Fruit fly (Drosophila melanogaster) whole organism, embryonic: ENCODE measurements around the gene CG13097.

Source experiments
- B-H2 ChIP-seq: fragments of 200-800 bp; sonication (Bioruptor generic); optimal IDR thresholded peaks from 2 replicates; lab custom pipeline; 2018; ENCODE audit warnings: missing biosample characterization, mild to moderate bottlenecking, missing genetic modification characterization
- CG1024 ChIP-seq: fragments of 200-800 bp; sonication (Bioruptor generic); IDR thresholded peaks from 2 replicates; pipeline ENCODE4 v1.3.6; 2022; ENCODE audit warnings: missing biosample characterization, missing genetic modification characterization
- CG12104 ChIP-seq: fragments of 200-800 bp; sonication (Bioruptor generic); optimal IDR thresholded peaks from 3 replicates; lab custom pipeline; 2016; ENCODE audit warnings: missing biosample characterization, missing genetic modification characterization
- CG12744 ChIP-seq: fragments of 200-800 bp; sonication (Bioruptor generic); optimal IDR thresholded peaks from 2 replicates; lab custom pipeline; 2016; ENCODE audit warnings: missing biosample characterization, missing genetic modification characterization
- CG1832 ChIP-seq: fragments of 200-800 bp; sonication (Bioruptor generic); optimal IDR thresholded peaks from 2 replicates; lab custom pipeline; 2017; ENCODE audit warnings: missing biosample characterization, mild to moderate bottlenecking, missing genetic modification characterization, inconsistent platforms
- CG2199 ChIP-seq: fragments of 200-800 bp; sonication (Bioruptor generic); IDR thresholded peaks from 3 replicates; pipeline ENCODE4 v1.3.6; 2022; ENCODE audit warnings: missing biosample characterization, missing genetic modification characterization
- CG30431 ChIP-seq: fragments of 200-800 bp; sonication (Bioruptor generic); optimal IDR thresholded peaks from 2 replicates; lab custom pipeline; 2017; ENCODE audit warnings: missing biosample characterization, missing genetic modification characterization
- CG3995 ChIP-seq: fragments of 200-800 bp; sonication (Bioruptor generic); optimal IDR thresholded peaks from 3 replicates; lab custom pipeline; 2016; ENCODE audit warnings: missing biosample characterization, missing genetic modification characterization
- CG4360 ChIP-seq: fragments of 200-800 bp; sonication (Bioruptor generic); IDR thresholded peaks from 2 replicates; pipeline ENCODE4 v1.3.6; 2022; ENCODE audit warnings: missing biosample characterization, missing genetic modification characterization
- CG4617 ChIP-seq: fragments of 200-800 bp; sonication (Bioruptor generic); optimal IDR thresholded peaks from 3 replicates; lab custom pipeline; 2016; ENCODE audit warnings: missing biosample characterization, missing genetic modification characterization, borderline replicate concordance
- CG6254 ChIP-seq: fragments of 200-800 bp; sonication (Bioruptor generic); optimal IDR thresholded peaks from 3 replicates; lab custom pipeline; 2017; ENCODE audit warnings: mild to moderate bottlenecking, missing biosample characterization, missing genetic modification reagents, missing genetic modification characterization
- CG8359 ChIP-seq: fragments of 200-800 bp; sonication (Bioruptor generic); optimal IDR thresholded peaks from 2 replicates; lab custom pipeline; 2017; ENCODE audit warnings: missing biosample characterization, mild to moderate bottlenecking, missing genetic modification characterization, borderline replicate concordance
- CG8765 ChIP-seq: fragments of 200-800 bp; sonication (Bioruptor generic); IDR thresholded peaks from 2 replicates; pipeline ENCODE4 v1.3.6; 2022; ENCODE audit warnings: missing biosample characterization, missing genetic modification characterization
- ERR ChIP-seq: fragments of 200-800 bp; sonication (Bioruptor generic); optimal IDR thresholded peaks from 2 replicates; lab custom pipeline; 2016; ENCODE audit warnings: missing biosample characterization, missing genetic modification characterization
- Hr51 ChIP-seq, 2 experiments: fragments of 200-800 bp; sonication (Bioruptor generic); optimal IDR thresholded peaks; 2 replicates in 1 of 2; 3 replicates in 1 of 2; lab custom pipeline; 2016 to 2018; ENCODE audit warnings: missing biosample characterization in 2 of 2, missing genetic modification characterization in 2 of 2, mild to moderate bottlenecking in 1 of 2, moderate library complexity in 1 of 2
- Hsf ChIP-seq: fragments of 200-800 bp; sonication (Bioruptor generic); optimal IDR thresholded peaks from 3 replicates; lab custom pipeline; 2016; ENCODE audit warnings: missing biosample characterization, missing genetic modification characterization
- MBD-R2 ChIP-seq: fragments of 200-800 bp; sonication (Bioruptor generic); IDR thresholded peaks from 2 replicates; pipeline ENCODE4 v1.3.6; 2022; ENCODE audit warnings: missing biosample characterization, missing genetic modification characterization
- Mes4 ChIP-seq: fragments of 200-800 bp; sonication (Bioruptor generic); optimal IDR thresholded peaks from 2 replicates; lab custom pipeline; 2016; ENCODE audit warnings: missing biosample characterization, missing genetic modification characterization
- Mrtf ChIP-seq: fragments of 200-800 bp; sonication (Bioruptor generic); IDR thresholded peaks from 3 replicates; pipeline ENCODE4 v1.3.6; 2022; ENCODE audit warnings: missing biosample characterization, missing genetic modification characterization
- NC2α ChIP-seq: fragments of 200-800 bp; sonication (Bioruptor generic); optimal IDR thresholded peaks from 2 replicates; lab custom pipeline; 2016; ENCODE audit warnings: missing biosample characterization, missing genetic modification characterization
- NK7.1 ChIP-seq: fragments of 200-800 bp; sonication (Bioruptor generic); optimal IDR thresholded peaks from 3 replicates; lab custom pipeline; 2016; ENCODE audit warnings: missing biosample characterization, missing genetic modification characterization
- Neu2 ChIP-seq: fragments of 200-800 bp; sonication (Bioruptor generic); optimal IDR thresholded peaks from 3 replicates; lab custom pipeline; 2016; ENCODE audit warnings: missing biosample characterization, missing genetic modification characterization, borderline replicate concordance
- Opbp ChIP-seq: fragments of 200-800 bp; sonication (Bioruptor generic); IDR thresholded peaks from 3 replicates; pipeline ENCODE4 v1.3.6; 2022; ENCODE audit warnings: missing biosample characterization, missing genetic modification characterization; ENCODE audit not compliant: partially characterized antibody
- PHDP ChIP-seq: fragments of 200-800 bp; sonication (Bioruptor generic); optimal IDR thresholded peaks from 3 replicates; lab custom pipeline; 2018; ENCODE audit warnings: missing biosample characterization, mild to moderate bottlenecking, missing genetic modification characterization, moderate library complexity
- Rfx ChIP-seq: fragments of 200-800 bp; sonication (Bioruptor generic); IDR thresholded peaks from 2 replicates; pipeline ENCODE4 v1.3.6; 2022; ENCODE audit warnings: missing biosample characterization, missing genetic modification characterization
- Spps ChIP-seq: fragments of 200-800 bp; sonication (Bioruptor generic); optimal IDR thresholded peaks from 2 replicates; lab custom pipeline; 2018; ENCODE audit warnings: missing biosample characterization, mild to moderate bottlenecking, missing genetic modification characterization
- Usf ChIP-seq: fragments of 200-800 bp; sonication (Bioruptor generic); optimal IDR thresholded peaks from 2 replicates; lab custom pipeline; 2017; ENCODE audit warnings: missing genotype, missing biosample characterization, missing genetic modification characterization
- ac ChIP-seq: fragments of 200-800 bp; sonication (Bioruptor generic); optimal IDR thresholded peaks from 3 replicates; lab custom pipeline; 2017; ENCODE audit warnings: missing biosample characterization, mild to moderate bottlenecking, missing genetic modification characterization
- ase ChIP-seq: fragments of 200-800 bp; sonication (Bioruptor generic); IDR thresholded peaks from 3 replicates; pipeline ENCODE4 v1.3.6; 2022; ENCODE audit warnings: missing biosample characterization, missing genetic modification characterization
- dmrt11E ChIP-seq: fragments of 200-800 bp; sonication (Bioruptor generic); optimal IDR thresholded peaks from 3 replicates; lab custom pipeline; 2018; ENCODE audit warnings: missing biosample characterization, mild to moderate bottlenecking, missing genetic modification characterization, moderate library complexity
- dysf ChIP-seq: fragments of 200-800 bp; sonication (Bioruptor generic); IDR thresholded peaks from 3 replicates; pipeline ENCODE4 v1.3.6; 2022; ENCODE audit warnings: missing biosample characterization, missing genetic modification characterization
- fd102C ChIP-seq: fragments of 200-800 bp; sonication (Bioruptor generic); optimal IDR thresholded peaks from 2 replicates; lab custom pipeline; 2018; ENCODE audit warnings: missing biosample characterization, mild to moderate bottlenecking, missing genetic modification characterization, moderate library complexity
- ftz-f1 ChIP-seq: fragments of 200-800 bp; sonication (Bioruptor generic); optimal IDR thresholded peaks from 2 replicates; lab custom pipeline; 2016; ENCODE audit warnings: missing biosample characterization, missing genetic modification characterization
- gce ChIP-seq: fragments of 200-800 bp; sonication (Bioruptor generic); IDR thresholded peaks from 3 replicates; pipeline ENCODE4 v1.3.6; 2022; ENCODE audit warnings: missing biosample characterization, missing genetic modification characterization
- gcm2 ChIP-seq: fragments of 200-800 bp; sonication (Bioruptor generic); optimal IDR thresholded peaks from 2 replicates; lab custom pipeline; 2016; ENCODE audit warnings: missing biosample characterization, missing genetic modification characterization
- gfzf ChIP-seq: fragments of 200-800 bp; sonication (Bioruptor generic); optimal IDR thresholded peaks from 2 replicates; lab custom pipeline; 2016; ENCODE audit warnings: missing biosample characterization, mild to moderate bottlenecking, missing genetic modification characterization, moderate library complexity
- gro ChIP-seq: fragments of 200-800 bp; sonication (Bioruptor generic); optimal IDR thresholded peaks from 2 replicates; lab custom pipeline; 2016; ENCODE audit warnings: missing biosample characterization, missing genetic modification characterization
- pita ChIP-seq: fragments of 200-800 bp; sonication (Bioruptor generic); optimal IDR thresholded peaks from 2 replicates; lab custom pipeline; 2017; ENCODE audit warnings: missing biosample characterization, mild to moderate bottlenecking, missing genetic modification characterization
- pzg ChIP-seq: fragments of 200-800 bp; sonication (Bioruptor generic); optimal IDR thresholded peaks from 3 replicates; lab custom pipeline; 2018; ENCODE audit warnings: missing biosample characterization, mild to moderate bottlenecking, missing genetic modification characterization, moderate library complexity
- scrt ChIP-seq: fragments of 200-800 bp; sonication (Bioruptor generic); optimal IDR thresholded peaks from 2 replicates; lab custom pipeline; 2018; ENCODE audit warnings: missing biosample characterization, mild to moderate bottlenecking, missing genetic modification characterization, moderate library complexity
- sens ChIP-seq: fragments of 200-800 bp; sonication (Bioruptor generic); peaks from one replicate; lab custom pipeline; 2016; ENCODE audit warnings: missing biosample characterization, missing genetic modification characterization
- seq ChIP-seq: fragments of 200-800 bp; sonication (Bioruptor generic); IDR thresholded peaks from 2 replicates; pipeline ENCODE4 v1.3.6; 2022; ENCODE audit warnings: missing biosample characterization, missing genetic modification characterization
- sima ChIP-seq: fragments of 200-800 bp; sonication (Bioruptor generic); optimal IDR thresholded peaks from 2 replicates; lab custom pipeline; 2016; ENCODE audit warnings: missing biosample characterization, missing genetic modification characterization
- tap ChIP-seq: fragments of 200-800 bp; optimal IDR thresholded peaks from 3 replicates; lab custom pipeline; 2019; ENCODE audit warnings: missing biosample characterization, mild to moderate bottlenecking, missing genetic modification characterization, moderate library complexity
- tll ChIP-seq, 2 experiments: fragments of 200-800 bp in 1 of 2; fragments of >200 bp in 1 of 2; sonication (Bioruptor generic) in 1 of 2; optimal IDR thresholded peaks; 2 replicates each; lab custom pipeline; 2017 to 2019; ENCODE audit warnings: missing biosample characterization in 2 of 2, missing genetic modification characterization in 2 of 2, mild to moderate bottlenecking in 1 of 2, moderate library complexity in 1 of 2
- trem ChIP-seq: fragments of 200-800 bp; optimal IDR thresholded peaks from 3 replicates; lab custom pipeline; 2019; ENCODE audit warnings: missing biosample characterization, mild to moderate bottlenecking, missing genetic modification characterization, moderate library complexity
- unc-4 ChIP-seq: fragments of 200-800 bp; sonication (Bioruptor generic); IDR thresholded peaks from 2 replicates; pipeline ENCODE4 v1.3.6; 2022; ENCODE audit warnings: missing biosample characterization, missing genetic modification characterization; ENCODE audit not compliant: partially characterized antibody
- vvl ChIP-seq: fragments of 200-800 bp; sonication (Bioruptor generic); IDR thresholded peaks from 2 replicates; pipeline ENCODE4 v1.3.6; 2022; ENCODE audit warnings: missing biosample characterization, missing genetic modification characterization
- yki ChIP-seq: fragments of >200 bp; optimal IDR thresholded peaks from 3 replicates; lab custom pipeline; 2018

Gene CG13097

dm6 chr2L:8534515-8535295, 20.0 kb upstream of the CG13097 start (continued):
- TF ChIP-seq ftz-f1 (GFP tag; lab: Kevin White, UChicago) = peak; percentile 76
- TF ChIP-seq gfzf (GFP tag; lab: Kevin White, UChicago) = no peak
- TF ChIP-seq Mes4 = peak; percentile 77
- no peak for TF ChIP-seq pita (GFP tag; lab: Kevin White, UChicago)
- peak; percentile 65 for TF ChIP-seq NK7.1 (GFP tag; lab: Kevin White, UChicago)
- no peak for TF ChIP-seq CG1832 (GFP tag; lab: Kevin White, UChicago)
- peak; percentile 85 for TF ChIP-seq scrt (GFP tag; lab: Kevin White, UChicago)
- no peak for TF ChIP-seq Neu2 (GFP tag; lab: Kevin White, UChicago)
- TF ChIP-seq pzg (GFP tag; lab: Kevin White, UChicago) = no peak
- TF ChIP-seq CG12744 (GFP tag; lab: Kevin White, UChicago) = peak; percentile 83
- TF ChIP-seq Usf (GFP tag; lab: Kevin White, UChicago) = peak; percentile 77
- peak; percentile 99 for TF ChIP-seq sens
- TF ChIP-seq Hr51 (GFP tag; optimal IDR thresholded peaks at IDR 0.05; lab: Kevin White, UChicago) = peak; percentile 81 to 99
- TF ChIP-seq CG12104 (GFP tag; lab: Kevin White, UChicago) = peak; percentile 91
- TF ChIP-seq tap (tag; lab: Kevin White, UChicago) = peak; percentile 97
- TF ChIP-seq sima (GFP tag; lab: Kevin White, UChicago) = peak; percentile 7
- TF ChIP-seq B-H2 (GFP tag; lab: Kevin White, UChicago) = peak; percentile 66
- no peak for TF ChIP-seq Opbp
- no peak for TF ChIP-seq gro (GFP tag; lab: Kevin White, UChicago)
- TF ChIP-seq Rfx (GFP tag; lab: Robert Waterston, UW) = peak; percentile 89
- peak; percentile 94 for TF ChIP-seq ase (GFP tag; lab: Robert Waterston, UW)
- TF ChIP-seq dmrt11E (tag; lab: Kevin White, UChicago) = peak; percentile 91
- peak; percentile 90 for TF ChIP-seq Hsf (GFP tag; lab: Kevin White, UChicago)
- TF ChIP-seq Spps (tag; lab: Kevin White, UChicago) = peak; percentile 94
- no peak for TF ChIP-seq tll (GFP tag; optimal IDR thresholded peaks at IDR 0.05; lab: Kevin White, UChicago)
- TF ChIP-seq CG1024 (GFP tag; lab: Robert Waterston, UW) = peak; percentile 86
- peak; percentile 31 for TF ChIP-seq ac (GFP tag; lab: Kevin White, UChicago)
- TF ChIP-seq CG30431 = peak; percentile 88
- TF ChIP-seq seq (GFP tag; lab: Robert Waterston, UW) = peak; percentile 96
- peak; percentile 58 for TF ChIP-seq ERR (GFP tag; lab: Kevin White, UChicago)
- TF ChIP-seq CG2199 (GFP tag; lab: Robert Waterston, UW) = peak; percentile 89; the same call in 2 of the 3 replicates
- TF ChIP-seq CG4360 (GFP tag; lab: Robert Waterston, UW) = peak; percentile 55; the same call in 1 of the 2 replicates
- peak; percentile 95 for TF ChIP-seq dysf
- TF ChIP-seq CG6254 = peak; percentile 94
- peak; percentile 96 for TF ChIP-seq PHDP (tag; lab: Kevin White, UChicago)
- peak; percentile 57 for TF ChIP-seq NC2α
- TF ChIP-seq gcm2 (GFP tag; lab: Kevin White, UChicago) = peak; percentile 66
- TF ChIP-seq vvl = peak; percentile 97
- TF ChIP-seq unc-4 (GFP tag; lab: Robert Waterston, UW) = peak; percentile 34
- peak; percentile 6 for TF ChIP-seq fd102C
- peak; percentile 20 for TF ChIP-seq CG3995 (GFP tag; lab: Kevin White, UChicago)
- TF ChIP-seq CG8765 = peak; percentile 73
- peak; percentile 92 for TF ChIP-seq Mrtf (GFP tag; lab: Robert Waterston, UW)
- TF ChIP-seq yki (lab: Kevin White, UChicago) = peak; percentile 27
- TF ChIP-seq trem = peak; percentile 90
- TF ChIP-seq MBD-R2 (GFP tag; lab: Robert Waterston, UW) = peak; percentile 64
- peak; percentile 92 for TF ChIP-seq CG8359 (GFP tag; lab: Kevin White, UChicago)
- TF ChIP-seq gce (GFP tag; lab: Robert Waterston, UW) = peak; percentile 90
- peak; percentile 88 for TF ChIP-seq CG4617 (GFP tag; lab: Kevin White, UChicago)
